Fruit fly (Drosophila melanogaster) S2 (cell line): ENCODE results near the gene S-Lap4.

ENCODE experiments used
- CG8478 ChIP-seq: fragments of >200 bp; optimal IDR thresholded peaks from 2 replicates; lab custom pipeline; 2018
- CTCF ChIP-seq, 2 experiments: fragments of >200 bp; optimal IDR thresholded peaks; 2 replicates each; lab custom pipeline; 2018

dm6 chr3L:10449725-10450124 lies 40.9 kb upstream of the S-Lap4 start:
- no peak for TF ChIP-seq CG8478 (lab: Kevin White, UChicago)
- TF ChIP-seq CTCF (optimal IDR thresholded peaks at IDR 0.05; lab: Kevin White, UChicago), result no peak
